Fruit fly (Drosophila melanogaster): ENCODE measurements around the gene CG4953.

DNA sequence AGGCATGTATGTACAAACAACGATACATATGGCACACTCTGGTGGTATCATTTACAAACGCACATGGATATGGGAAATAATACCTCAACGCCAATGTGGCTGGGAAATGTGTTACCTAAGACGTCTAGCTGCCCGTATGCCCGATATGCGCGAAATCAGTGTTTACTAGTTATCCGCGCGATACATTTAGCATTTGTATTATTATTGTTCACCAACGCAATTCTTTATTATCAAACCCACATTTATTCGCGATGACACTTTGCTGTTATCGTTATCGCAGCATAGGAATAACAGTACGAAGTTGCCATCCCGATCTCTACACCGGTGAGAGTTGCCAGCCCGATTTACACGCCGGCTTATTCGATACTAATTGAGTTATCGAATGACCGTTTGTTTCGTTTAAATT is 19.7 kb upstream of the CG4953 start, which contains the start of gene chico:
- TF ChIP-seq CG14711 (tag; optimal IDR thresholded peaks at IDR 0.05) (peak; percentile 32), kay (GFP tag; ENCODE audit: borderline replicate concordance) (no peak), tj (GFP tag; optimal IDR thresholded peaks at IDR 0.05) (peak; percentile 14), pad (GFP tag; optimal IDR thresholded peaks at IDR 0.05) (no peak), Crg-1 (GFP tag; optimal IDR thresholded peaks at IDR 0.05) (no peak), CG5204 (GFP tag; optimal IDR thresholded peaks at IDR 0.05) (no peak), CG11617 (GFP tag; optimal IDR thresholded peaks at IDR 0.05) (no peak), CG1620 (GFP tag; optimal IDR thresholded peaks at IDR 0.05) (peak; percentile 22), Mnt (GFP tag; optimal IDR thresholded peaks at IDR 0.05) (peak; percentile 94)

Data from whole organism, adult.